Fruit fly (Drosophila melanogaster) whole organism, embryonic: ENCODE measurements around the gene ec.
A peak's percentile ranks its signal among the peaks of the same experiment; 100 is the strongest.

Experiments used
- CG10267 ChIP-seq: fragments of 200-800 bp; sonication (Bioruptor generic); optimal IDR thresholded peaks from 2 replicates; lab custom pipeline; 2018; ENCODE audit warnings: missing biosample characterization, mild to moderate bottlenecking, missing genetic modification characterization, moderate library complexity
- CG10543 ChIP-seq: fragments of 200-800 bp; sonication (Bioruptor generic); optimal IDR thresholded peaks from 3 replicates; lab custom pipeline; 2017; ENCODE audit warnings: missing biosample characterization, mild to moderate bottlenecking, missing genetic modification characterization, moderate library complexity
- CG10959 ChIP-seq: fragments of 200-800 bp; sonication (Bioruptor generic); IDR thresholded peaks from 2 replicates; pipeline ENCODE4 v1.3.6; 2022; ENCODE audit warnings: missing biosample characterization, missing genetic modification characterization
- CG12071 ChIP-seq: fragments of 200-800 bp; sonication (Bioruptor generic); optimal IDR thresholded peaks from 3 replicates; lab custom pipeline; 2018; ENCODE audit warnings: missing biosample characterization, mild to moderate bottlenecking, missing genetic modification characterization
- CG12219 ChIP-seq: fragments of 200-800 bp; sonication (Bioruptor generic); optimal IDR thresholded peaks from 3 replicates; lab custom pipeline; 2018; ENCODE audit warnings: missing biosample characterization, mild to moderate bottlenecking, missing genetic modification characterization
- CG13296 ChIP-seq: fragments of 200-800 bp; sonication (Bioruptor generic); optimal IDR thresholded peaks from 3 replicates; lab custom pipeline; 2018; ENCODE audit warnings: missing biosample characterization, mild to moderate bottlenecking, missing genetic modification characterization
- CG14014 ChIP-seq: fragments of 200-800 bp; sonication (Bioruptor generic); IDR thresholded peaks from 2 replicates; pipeline ENCODE4 v1.3.6; 2022; ENCODE audit warnings: missing biosample characterization, missing genetic modification characterization
- CG16815 ChIP-seq: fragments of 200-800 bp; sonication (Bioruptor generic); optimal IDR thresholded peaks from 3 replicates; lab custom pipeline; 2017; ENCODE audit warnings: missing biosample characterization, mild to moderate bottlenecking, missing genetic modification characterization
- CG16863 ChIP-seq: fragments of 200-800 bp; sonication (Bioruptor generic); optimal IDR thresholded peaks from 3 replicates; lab custom pipeline; 2016; ENCODE audit warnings: missing biosample characterization, missing genetic modification characterization
- CG2199 ChIP-seq: fragments of 200-800 bp; sonication (Bioruptor generic); IDR thresholded peaks from 3 replicates; pipeline ENCODE4 v1.3.6; 2022; ENCODE audit warnings: missing biosample characterization, missing genetic modification characterization
- CG4404 ChIP-seq: fragments of 200-800 bp; sonication (Bioruptor generic); IDR thresholded peaks from 2 replicates; pipeline ENCODE4 v1.3.6; 2022; ENCODE audit warnings: missing biosample characterization, missing genetic modification characterization
- CG7357 ChIP-seq: fragments of 200-800 bp; sonication (Bioruptor generic); IDR thresholded peaks from 3 replicates; pipeline ENCODE4 v1.3.6; 2022; ENCODE audit warnings: missing biosample characterization, missing genetic modification characterization
- CG7745 ChIP-seq: fragments of 200-800 bp; sonication (Bioruptor generic); optimal IDR thresholded peaks from 2 replicates; lab custom pipeline; 2018; ENCODE audit warnings: missing biosample characterization, mild to moderate bottlenecking, missing genetic modification characterization, moderate library complexity
- CG7963 ChIP-seq: fragments of 200-800 bp; sonication (Bioruptor generic); IDR thresholded peaks from 3 replicates; pipeline ENCODE4 v1.3.6; 2022; ENCODE audit warnings: missing biosample characterization, missing genetic modification characterization; ENCODE audit not compliant: partially characterized antibody
- CG8359 ChIP-seq: fragments of 200-800 bp; sonication (Bioruptor generic); optimal IDR thresholded peaks from 2 replicates; lab custom pipeline; 2017; ENCODE audit warnings: missing biosample characterization, mild to moderate bottlenecking, missing genetic modification characterization, borderline replicate concordance
- Dek ChIP-seq: fragments of 200-800 bp; sonication (Bioruptor generic); optimal IDR thresholded peaks from 3 replicates; lab custom pipeline; 2019; ENCODE audit warnings: missing biosample characterization, mild to moderate bottlenecking, missing genetic modification characterization, moderate library complexity
- Dref ChIP-seq: fragments of 200-800 bp; sonication (Bioruptor generic); IDR thresholded peaks from 2 replicates; pipeline ENCODE4 v1.3.6; 2022; ENCODE audit warnings: missing biosample characterization, missing genetic modification characterization
- ERR ChIP-seq: fragments of 200-800 bp; sonication (Bioruptor generic); optimal IDR thresholded peaks from 2 replicates; lab custom pipeline; 2016; ENCODE audit warnings: missing biosample characterization, missing genetic modification characterization
- Gsc ChIP-seq: fragments of 200-800 bp; sonication (Bioruptor generic); IDR thresholded peaks from 2 replicates; pipeline ENCODE4 v1.3.6; 2022; ENCODE audit warnings: missing biosample characterization, missing genetic modification characterization
- Gug ChIP-seq: fragments of 200-800 bp; sonication (Bioruptor generic); IDR thresholded peaks from 4 replicates; pipeline ENCODE4 v1.3.6; 2022; ENCODE audit warnings: missing biosample characterization, missing genetic modification characterization
- H15 ChIP-seq: fragments of 200-800 bp; sonication (Bioruptor generic); IDR thresholded peaks from 3 replicates; pipeline ENCODE4 v1.3.6; 2022; ENCODE audit warnings: missing biosample characterization, missing genetic modification characterization
- Hand ChIP-seq: fragments of 200-800 bp; sonication (Bioruptor generic); optimal IDR thresholded peaks from 2 replicates; lab custom pipeline; 2017; ENCODE audit warnings: mild to moderate bottlenecking, missing biosample characterization, missing genetic modification reagents, missing genetic modification characterization
- HmgD ChIP-seq: fragments of 200-800 bp; sonication (Bioruptor generic); optimal IDR thresholded peaks from 3 replicates; lab custom pipeline; 2016; ENCODE audit warnings: missing biosample characterization, missing genetic modification characterization
- Mad ChIP-seq: fragments of 200-800 bp; sonication (Bioruptor generic); optimal IDR thresholded peaks from 2 replicates; lab custom pipeline; 2016; ENCODE audit warnings: missing biosample characterization, missing genetic modification characterization
- Myb ChIP-seq: fragments of 200-800 bp; sonication (Bioruptor generic); optimal IDR thresholded peaks from 2 replicates; lab custom pipeline; 2016; ENCODE audit warnings: missing biosample characterization, missing genetic modification characterization
- NC2β ChIP-seq: fragments of 200-800 bp; sonication (Bioruptor generic); optimal IDR thresholded peaks from 2 replicates; lab custom pipeline; 2016; ENCODE audit warnings: missing biosample characterization, missing genetic modification characterization
- Oaz ChIP-seq: fragments of 200-800 bp; sonication (Bioruptor generic); IDR thresholded peaks from 2 replicates; pipeline ENCODE4 v1.3.6; 2022; ENCODE audit warnings: missing biosample characterization, missing genetic modification characterization
- Optix ChIP-seq: fragments of 200-800 bp; sonication (Bioruptor generic); IDR thresholded peaks from 3 replicates; pipeline ENCODE4 v1.3.6; 2022; ENCODE audit warnings: missing biosample characterization, missing genetic modification characterization
- aop ChIP-seq: fragments of 200-800 bp; sonication (Bioruptor generic); IDR thresholded peaks from 2 replicates; pipeline ENCODE4 v1.3.6; 2022; ENCODE audit warnings: missing biosample characterization, missing genetic modification characterization
- az2 ChIP-seq: fragments of 200-800 bp; sonication (Bioruptor generic); optimal IDR thresholded peaks from 3 replicates; lab custom pipeline; 2016; ENCODE audit warnings: missing biosample characterization, missing genetic modification characterization
- bsh ChIP-seq, 2 experiments: fragments of 200-800 bp; sonication (Bioruptor generic); optimal IDR thresholded peaks; 2 replicates each; lab custom pipeline; 2017 to 2018; ENCODE audit warnings: mild to moderate bottlenecking in 2 of 2, missing biosample characterization in 2 of 2, missing genetic modification characterization in 2 of 2, moderate library complexity in 1 of 2
- cad ChIP-seq: fragments of >200 bp; optimal IDR thresholded peaks from 2 replicates; lab custom pipeline; 2017; ENCODE audit warnings: missing biosample characterization, missing genetic modification characterization
- caup ChIP-seq: fragments of 200-800 bp; sonication (Bioruptor generic); optimal IDR thresholded peaks from 3 replicates; lab custom pipeline; 2017; ENCODE audit warnings: missing biosample characterization, mild to moderate bottlenecking, missing genetic modification characterization, moderate library complexity; ENCODE audit not compliant: severe bottlenecking
- chn ChIP-seq: fragments of 200-800 bp; sonication (Bioruptor generic); optimal IDR thresholded peaks from 2 replicates; lab custom pipeline; 2016; ENCODE audit warnings: missing biosample characterization, missing genetic modification characterization
- crc ChIP-seq: fragments of 200-800 bp; sonication (Bioruptor generic); optimal IDR thresholded peaks from 2 replicates; lab custom pipeline; 2016; ENCODE audit warnings: missing biosample characterization, missing genetic modification characterization
- crol ChIP-seq: fragments of 200-800 bp; sonication (Bioruptor generic); IDR thresholded peaks from 2 replicates; pipeline ENCODE4 v1.3.6; 2022; ENCODE audit warnings: missing biosample characterization, missing genetic modification characterization
- da ChIP-seq: fragments of 200-800 bp; sonication (Bioruptor generic); optimal IDR thresholded peaks from 2 replicates; lab custom pipeline; 2016; ENCODE audit warnings: missing biosample characterization, missing genetic modification characterization
- danr ChIP-seq: fragments of 200-800 bp; sonication (Bioruptor generic); IDR thresholded peaks from 2 replicates; pipeline ENCODE4 v1.3.6; 2022; ENCODE audit warnings: missing biosample characterization, missing genetic modification characterization
- dati ChIP-seq: fragments of 200-800 bp; sonication (Bioruptor generic); IDR thresholded peaks from 2 replicates; pipeline ENCODE4 v1.3.6; 2022; ENCODE audit warnings: missing biosample characterization, missing genetic modification characterization
- dpn ChIP-seq, 2 experiments: fragments of 200-800 bp; sonication (Bioruptor generic); optimal IDR thresholded peaks; 3 replicates each; lab custom pipeline; 2016; ENCODE audit warnings: missing biosample characterization in 2 of 2, missing genetic modification characterization in 2 of 2
- fd64A ChIP-seq: fragments of 200-800 bp; sonication (Bioruptor generic); optimal IDR thresholded peaks from 3 replicates; lab custom pipeline; 2018; ENCODE audit warnings: missing biosample characterization, mild to moderate bottlenecking, missing genetic modification characterization
- gsb-n ChIP-seq: fragments of 200-800 bp; sonication (Bioruptor generic); optimal IDR thresholded peaks from 3 replicates; lab custom pipeline; 2018; ENCODE audit warnings: missing biosample characterization, mild to moderate bottlenecking, missing genetic modification characterization
- h ChIP-seq: fragments of >200 bp; optimal IDR thresholded peaks from 2 replicates; lab custom pipeline; 2017
- jigr1 ChIP-seq: fragments of 200-800 bp; sonication (Bioruptor generic); IDR thresholded peaks from 3 replicates; pipeline ENCODE4 v1.3.6; 2022; ENCODE audit warnings: missing biosample characterization, missing genetic modification characterization
- oc ChIP-seq: fragments of 200-800 bp; sonication (Bioruptor generic); optimal IDR thresholded peaks from 2 replicates; lab custom pipeline; 2018; ENCODE audit warnings: missing biosample characterization, mild to moderate bottlenecking, missing genetic modification characterization, moderate library complexity
- pnt ChIP-seq: fragments of 200-800 bp; sonication (Bioruptor generic); optimal IDR thresholded peaks from 3 replicates; lab custom pipeline; 2016; ENCODE audit warnings: missing biosample characterization, missing genetic modification characterization
- run ChIP-seq: fragments of 200-800 bp; sonication (Bioruptor generic); optimal IDR thresholded peaks from 3 replicates; lab custom pipeline; 2018; ENCODE audit warnings: missing biosample characterization, mild to moderate bottlenecking, missing genetic modification characterization
- slou ChIP-seq: fragments of 200-800 bp; sonication (Bioruptor generic); optimal IDR thresholded peaks from 3 replicates; lab custom pipeline; 2016; ENCODE audit warnings: missing biosample characterization, missing genetic modification characterization
- so ChIP-seq: fragments of 200-800 bp; sonication (Bioruptor generic); IDR thresholded peaks from 3 replicates; pipeline ENCODE4 v1.3.6; 2022; ENCODE audit warnings: missing biosample characterization, missing genetic modification characterization
- stwl ChIP-seq: fragments of 200-800 bp; sonication (Bioruptor generic); optimal IDR thresholded peaks from 3 replicates; lab custom pipeline; 2018; ENCODE audit warnings: missing biosample characterization, mild to moderate bottlenecking, missing genetic modification characterization, moderate library complexity
- trh ChIP-seq: fragments of 200-800 bp; sonication (Bioruptor generic); optimal IDR thresholded peaks from 2 replicates; lab custom pipeline; 2016; ENCODE audit warnings: missing biosample characterization, missing genetic modification characterization
- tx ChIP-seq: fragments of 200-800 bp; sonication (Bioruptor generic); optimal IDR thresholded peaks from 2 replicates; lab custom pipeline; 2016; ENCODE audit warnings: missing biosample characterization, missing genetic modification characterization
- vnd ChIP-seq: fragments of 200-800 bp; sonication (Bioruptor generic); IDR thresholded peaks from 3 replicates; pipeline ENCODE4 v1.3.6; 2022; ENCODE audit warnings: missing biosample characterization, missing genetic modification characterization; ENCODE audit not compliant: partially characterized antibody

The ec gene

dm6 chrX:3788432-3788831 lies 23.1 kb upstream of the ec start (continued):
- TF ChIP-seq Gsc (GFP tag; lab: Robert Waterston, UW) (no peak), CG13296 (no peak), Hand (GFP tag; lab: Kevin White, UChicago) (no peak), CG4404 (GFP tag; lab: Robert Waterston, UW) (no peak), da (GFP tag; lab: Kevin White, UChicago) (no peak), bsh (GFP tag; optimal IDR thresholded peaks at IDR 0.05; lab: Kevin White, UChicago) (no peak), Oaz (GFP tag; lab: Robert Waterston, UW) (no peak), CG16863 (GFP tag; lab: Kevin White, UChicago) (no peak), tx (GFP tag; lab: Kevin White, UChicago) (no peak), stwl (peak; percentile 95), CG7745 (tag; lab: Kevin White, UChicago) (no peak), caup (no peak), CG2199 (GFP tag; lab: Robert Waterston, UW) (no peak), Mad (no peak), vnd (peak; percentile 70), NC2β (no peak), H15 (GFP tag; lab: Robert Waterston, UW) (no peak), CG12071 (no peak), crol (GFP tag; lab: Robert Waterston, UW) (no peak), pnt (GFP tag; lab: Kevin White, UChicago) (no peak), CG10543 (no peak), dati (no peak), CG16815 (no peak), Optix (GFP tag; lab: Robert Waterston, UW) (no peak), ERR (GFP tag; lab: Kevin White, UChicago) (no peak), danr (GFP tag; lab: Robert Waterston, UW) (no peak), gsb-n (no peak), HmgD (GFP tag; lab: Kevin White, UChicago) (no peak), slou (no peak), CG14014 (GFP tag; lab: Robert Waterston, UW) (no peak), CG7357 (GFP tag; lab: Robert Waterston, UW) (no peak), cad (GFP tag; lab: Kevin White, UChicago) (no peak), dpn (GFP tag; optimal IDR thresholded peaks at IDR 0.05; lab: Kevin White, UChicago) (no peak), chn (GFP tag; lab: Kevin White, UChicago) (no peak), CG10267 (tag; lab: Kevin White, UChicago) (no peak), so (GFP tag; lab: Robert Waterston, UW) (no peak), Dref (GFP tag; lab: Robert Waterston, UW) (peak; percentile 65), az2 (GFP tag; lab: Kevin White, UChicago) (no peak), jigr1 (GFP tag; lab: Robert Waterston, UW) (no peak), oc (tag; lab: Kevin White, UChicago) (no peak), aop (GFP tag; lab: Robert Waterston, UW) (no peak), h (lab: Kevin White, UChicago) (no peak), trh (GFP tag; lab: Kevin White, UChicago) (no peak), CG7963 (GFP tag; lab: Robert Waterston, UW) (peak; percentile 88), Gug (GFP tag; lab: Robert Waterston, UW) (no peak), fd64A (no peak), run (no peak), Dek (tag; lab: Kevin White, UChicago) (no peak), CG8359 (GFP tag; lab: Kevin White, UChicago) (no peak), crc (no peak), CG10959 (GFP tag; lab: Robert Waterston, UW) (no peak), CG12219 (GFP tag; lab: Kevin White, UChicago) (no peak), Myb (GFP tag; lab: Kevin White, UChicago) (peak; percentile 45)
